Worm (Caenorhabditis elegans) whole organism, midembryonic: ENCODE results near the gene srlf-20.

ENCODE experiments used
- T22C8.4 ChIP-seq: fragments of 200-800 bp; sonication (Bioruptor generic); IDR thresholded peaks from 2 replicates; pipeline ENCODE4 v1.3.6; 2022; ENCODE audit warnings: missing genetic modification characterization, missing compliant biosample characterization
- cog-1 ChIP-seq: sonication (generic microtip); optimal IDR thresholded peaks from 2 replicates; lab custom pipeline; 2016; ENCODE audit warnings: missing genetic modification characterization, missing compliant biosample characterization
- flt-1 ChIP-seq: fragments of 200-800 bp; sonication (Bioruptor generic); IDR thresholded peaks from 2 replicates; pipeline ENCODE4 v1.3.6; 2022; ENCODE audit warnings: missing genetic modification characterization, missing compliant biosample characterization
- klf-2 ChIP-seq: fragments of 200-800 bp; sonication (Bioruptor generic); conservative IDR thresholded peaks from 2 replicates; pipeline ENCODE4 v1.3.6; 2022; ENCODE audit warnings: missing genetic modification reagents, missing genetic modification characterization, missing compliant biosample characterization
- ref-1 ChIP-seq: fragments of 200-800 bp; sonication (Bioruptor generic); conservative IDR thresholded peaks from 2 replicates; pipeline ENCODE4 v1.3.6; 2022; ENCODE audit warnings: missing genetic modification reagents, missing genetic modification characterization, missing compliant biosample characterization
- tab-1 ChIP-seq: fragments of 200-800 bp; sonication (Bioruptor generic); IDR thresholded peaks from 2 replicates; pipeline ENCODE4 v1.3.6; 2022; ENCODE audit warnings: missing genetic modification characterization, missing compliant biosample characterization
- ztf-29 ChIP-seq: fragments of 200-800 bp; sonication (Bioruptor generic); IDR thresholded peaks from 2 replicates; pipeline ENCODE4 v1.3.6; 2022; ENCODE audit warnings: missing genetic modification reagents, missing genetic modification characterization, missing compliant biosample characterization

ce11 chrV:942556-942955, 48.8 kb downstream of the srlf-20 start:
- no peak for TF ChIP-seq flt-1 (GFP tag; lab: Robert Waterston, UW)
- no peak for TF ChIP-seq T22C8.4 (GFP tag; lab: Robert Waterston, UW)
- no peak for TF ChIP-seq tab-1 (GFP tag; lab: Robert Waterston, UW)
- TF ChIP-seq cog-1 (tag; lab: Kevin White, UChicago), result no peak
- TF ChIP-seq klf-2, result no peak
- TF ChIP-seq ref-1 (GFP tag; lab: Robert Waterston, UW), result no peak
- TF ChIP-seq ztf-29 (GFP tag; lab: Robert Waterston, UW), result no peak
